Worm (Caenorhabditis elegans): Measurements from ENCODE around the gene K08H2.4.

Gene K08H2.4

DNA sequence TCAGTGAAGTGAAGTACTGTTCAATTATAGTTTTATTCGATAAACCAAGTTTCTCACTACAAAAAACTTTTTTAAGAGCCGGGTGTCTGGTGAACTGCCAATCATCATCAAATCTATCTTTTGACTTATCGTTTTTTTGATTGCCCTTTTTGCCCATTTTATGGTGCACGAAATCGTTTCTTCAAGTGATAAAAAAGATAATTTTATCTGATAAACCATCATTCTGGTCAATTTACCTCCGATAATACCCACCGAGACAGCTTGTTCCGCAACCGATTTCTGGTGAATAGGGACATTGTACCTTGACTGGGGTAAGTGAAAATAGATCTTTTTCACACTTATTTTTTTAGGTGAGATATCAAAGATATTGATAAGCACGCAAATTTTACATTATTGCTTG is 19.3 kb downstream of the K08H2.4 start, which contains the start of gene K08H2.10:
Gene K08H2.10, plus strand, starts transcription at position 230 of the 400 bp plus-strand sequence.
- TF ChIP-seq elt-2 (tag; optimal IDR thresholded peaks at IDR 0.05), result peak; percentile 97
- TF ChIP-seq fkh-2 (tag; optimal IDR thresholded peaks at IDR 0.05), result no peak
- TF ChIP-seq jun-1 (tag; optimal IDR thresholded peaks at IDR 0.05), result peak; percentile 43
- no peak for TF ChIP-seq nhr-77 (tag; optimal IDR thresholded peaks at IDR 0.05)
- peak; percentile 45 for TF ChIP-seq pqm-1 (tag; optimal IDR thresholded peaks at IDR 0.05)

- TF ChIP-seq elt-2 (tag; optimal IDR thresholded peaks at IDR 0.05), result peak; percentile 23
- peak; percentile 21 for TF ChIP-seq pqm-1 (tag; optimal IDR thresholded peaks at IDR 0.05)
Observed at ce11 chrX:13261037-13261592, 22.8 kb downstream of the K08H2.4 start.

ce11 chrX:13262195-13262594 is 23.9 kb downstream of the K08H2.4 start, which contains the start of gene K09A11.1:
Gene K09A11.1 (plus strand): TSS chrX:13262495.
- TF ChIP-seq hmg-11 (tag; optimal IDR thresholded peaks at IDR 0.05), result no peak
- TF ChIP-seq fkh-10 (GFP tag; optimal IDR thresholded peaks at IDR 0.05), result no peak
- TF ChIP-seq zag-1 (tag; optimal IDR thresholded peaks at IDR 0.05), result no peak
- no peak for TF ChIP-seq nhr-76 (tag; optimal IDR thresholded peaks at IDR 0.05)
- no peak for TF ChIP-seq fos-1 (tag; optimal IDR thresholded peaks at IDR 0.05)
- TF ChIP-seq lin-15B (tag; optimal IDR thresholded peaks at IDR 0.05), result no peak
- no peak for TF ChIP-seq mdl-1 (tag; optimal IDR thresholded peaks at IDR 0.05)
- no peak for TF ChIP-seq nhr-67 (tag; optimal IDR thresholded peaks at IDR 0.05)
- no peak for TF ChIP-seq pha-4 (tag; optimal IDR thresholded peaks at IDR 0.05)
- no peak for TF ChIP-seq skn-1 (tag; optimal IDR thresholded peaks at IDR 0.05)
- no peak for TF ChIP-seq lsy-12 (tag; optimal IDR thresholded peaks at IDR 0.05)
- no peak for TF ChIP-seq ceh-82 (tag; optimal IDR thresholded peaks at IDR 0.05)
- no peak for TF ChIP-seq R02D3.7 (tag; optimal IDR thresholded peaks at IDR 0.05)
- no peak for TF ChIP-seq lin-39 (tag; optimal IDR thresholded peaks at IDR 0.05)
- no peak for TF ChIP-seq nhr-12 (tag; optimal IDR thresholded peaks at IDR 0.05)
- TF ChIP-seq ceh-16 (tag; optimal IDR thresholded peaks at IDR 0.05), result no peak
- TF ChIP-seq mml-1 (tag; optimal IDR thresholded peaks at IDR 0.05), result no peak
- no peak for TF ChIP-seq pqm-1 (tag; optimal IDR thresholded peaks at IDR 0.05)

- TF ChIP-seq snpc-4 (tag; optimal IDR thresholded peaks at IDR 0.05) (no peak), ama-1 (optimal IDR thresholded peaks at IDR 0.05) (no peak), ceh-9 (tag; optimal IDR thresholded peaks at IDR 0.05) (no peak), nfya-1 (tag; optimal IDR thresholded peaks at IDR 0.05; ENCODE audit: insufficient read depth) (no peak), nhr-12 (tag; optimal IDR thresholded peaks at IDR 0.05) (no peak), mml-1 (tag; optimal IDR thresholded peaks at IDR 0.05) (no peak), ztf-4 (tag; optimal IDR thresholded peaks at IDR 0.05) (no peak), lsy-12 (tag; optimal IDR thresholded peaks at IDR 0.05) (peak; percentile 55), nhr-76 (tag; optimal IDR thresholded peaks at IDR 0.05) (no peak), zag-1 (tag; optimal IDR thresholded peaks at IDR 0.05) (no peak), nhr-43 (tag; optimal IDR thresholded peaks at IDR 0.05; ENCODE audit: poor library complexity, severe bottlenecking) (peak; percentile 48), fos-1 (tag; optimal IDR thresholded peaks at IDR 0.05) (no peak), pha-4 (tag; optimal IDR thresholded peaks at IDR 0.05) (peak; percentile 57), pqm-1 (tag; optimal IDR thresholded peaks at IDR 0.05) (no peak), nhr-77 (tag; optimal IDR thresholded peaks at IDR 0.05) (no peak), lin-39 (tag; optimal IDR thresholded peaks at IDR 0.05) (peak; percentile 36), unc-39 (tag; optimal IDR thresholded peaks at IDR 0.05) (no peak), nhr-23 (tag; optimal IDR thresholded peaks at IDR 0.05) (peak; percentile 19), skn-1 (tag; optimal IDR thresholded peaks at IDR 0.05) (peak; percentile 17), ceh-16 (tag; optimal IDR thresholded peaks at IDR 0.05) (no peak), eor-1 (tag; optimal IDR thresholded peaks at IDR 0.05) (no peak), tbx-2 (tag; optimal IDR thresholded peaks at IDR 0.05) (peak; percentile 52), unc-62 (GFP tag; optimal IDR thresholded peaks at IDR 0.05) (peak; percentile 2), nhr-25 (tag; optimal IDR thresholded peaks at IDR 0.05) (no peak), hmg-11 (tag; optimal IDR thresholded peaks at IDR 0.05) (peak; percentile 84), fkh-2 (tag; optimal IDR thresholded peaks at IDR 0.05) (no peak), ceh-82 (tag; optimal IDR thresholded peaks at IDR 0.05) (peak; percentile 34), jun-1 (tag; optimal IDR thresholded peaks at IDR 0.05) (peak; percentile 55), fkh-10 (GFP tag; optimal IDR thresholded peaks at IDR 0.05) (peak; percentile 23), elt-2 (tag; optimal IDR thresholded peaks at IDR 0.05) (peak; percentile 49)
Observed at ce11 chrX:13264550-13264949, 26.3 kb downstream of the K08H2.4 start.

Measured in whole organism, L3 larva.